Fruit fly (Drosophila melanogaster): Measurements from ENCODE around the gene mbm.

- TF ChIP-seq CG5204 (GFP tag; optimal IDR thresholded peaks at IDR 0.05) (no peak), cnc (optimal IDR thresholded peaks at IDR 0.05) (no peak)
Measured at dm6 chr2L:228246-228645, 45.3 kb downstream of the mbm start.

Measured in whole organism, adult.